Fruit fly (Drosophila melanogaster): Measurements from ENCODE around the gene CG9205.

Gene CG9205

dm6 chr3L:1023728-1024127 is 10.8 kb upstream of the CG9205 start:
- no peak for TF ChIP-seq EcR (GFP tag; optimal IDR thresholded peaks at IDR 0.05)
- TF ChIP-seq CG8478 (optimal IDR thresholded peaks at IDR 0.05): no peak
- TF ChIP-seq pan (optimal IDR thresholded peaks at IDR 0.05): no peak
- TF ChIP-seq usp (GFP tag; optimal IDR thresholded peaks at IDR 0.05): no peak
- no peak for TF ChIP-seq psq (optimal IDR thresholded peaks at IDR 0.05)
- TF ChIP-seq Dll (optimal IDR thresholded peaks at IDR 0.05): no peak

dm6 chr3L:1029610-1030284 is 4.8 kb upstream of the CG9205 start:
- TF ChIP-seq CG8478 (optimal IDR thresholded peaks at IDR 0.05) (no peak), Dll (optimal IDR thresholded peaks at IDR 0.05) (no peak), psq (optimal IDR thresholded peaks at IDR 0.05) (no peak), usp (GFP tag; optimal IDR thresholded peaks at IDR 0.05) (no peak), EcR (GFP tag; optimal IDR thresholded peaks at IDR 0.05) (no peak), pan (optimal IDR thresholded peaks at IDR 0.05) (no peak)

dm6 chr3L:1030908-1031545 is 3.5 kb upstream of the CG9205 start:
- TF ChIP-seq CG8478 (optimal IDR thresholded peaks at IDR 0.05): no peak
- no peak for TF ChIP-seq usp (GFP tag; optimal IDR thresholded peaks at IDR 0.05)
- TF ChIP-seq psq (optimal IDR thresholded peaks at IDR 0.05): no peak
- peak; percentile 79 for TF ChIP-seq pan (optimal IDR thresholded peaks at IDR 0.05)
- no peak for TF ChIP-seq Dll (optimal IDR thresholded peaks at IDR 0.05)

dm6 chr3L:1031716-1032115 is 2.8 kb upstream of the CG9205 start:
- no peak for TF ChIP-seq CG8478 (optimal IDR thresholded peaks at IDR 0.05)
- TF ChIP-seq pan (optimal IDR thresholded peaks at IDR 0.05): no peak
- TF ChIP-seq Dll (optimal IDR thresholded peaks at IDR 0.05): no peak

dm6 chr3L:1032569-1032968 is 1.9 kb upstream of the CG9205 start:
- TF ChIP-seq Dll (optimal IDR thresholded peaks at IDR 0.05) (no peak), EcR (GFP tag; optimal IDR thresholded peaks at IDR 0.05) (no peak), psq (optimal IDR thresholded peaks at IDR 0.05) (no peak), CG8478 (optimal IDR thresholded peaks at IDR 0.05) (no peak), pan (optimal IDR thresholded peaks at IDR 0.05) (no peak), usp (GFP tag; optimal IDR thresholded peaks at IDR 0.05) (no peak)

dm6 chr3L:1033688-1034087 is 809 bp upstream of the CG9205 start:
- TF ChIP-seq pan (optimal IDR thresholded peaks at IDR 0.05) (no peak), Dll (optimal IDR thresholded peaks at IDR 0.05) (no peak), usp (GFP tag; optimal IDR thresholded peaks at IDR 0.05) (no peak), CG8478 (optimal IDR thresholded peaks at IDR 0.05) (no peak), psq (optimal IDR thresholded peaks at IDR 0.05) (no peak), EcR (GFP tag; optimal IDR thresholded peaks at IDR 0.05) (no peak)

dm6 chr3L:1034887-1035260 is 377 bp downstream of the CG9205 start:
- TF ChIP-seq psq (optimal IDR thresholded peaks at IDR 0.05): no peak
- TF ChIP-seq CG8478 (optimal IDR thresholded peaks at IDR 0.05): no peak
- no peak for TF ChIP-seq pan (optimal IDR thresholded peaks at IDR 0.05)
- no peak for TF ChIP-seq EcR (GFP tag; optimal IDR thresholded peaks at IDR 0.05)
- TF ChIP-seq usp (GFP tag; optimal IDR thresholded peaks at IDR 0.05): no peak
- no peak for TF ChIP-seq Dll (optimal IDR thresholded peaks at IDR 0.05)

dm6 chr3L:1041410-1041809 is 6.9 kb downstream of the CG9205 start:
- no peak for TF ChIP-seq pan (optimal IDR thresholded peaks at IDR 0.05)
- no peak for TF ChIP-seq usp (GFP tag; optimal IDR thresholded peaks at IDR 0.05)

- TF ChIP-seq CG8478 (optimal IDR thresholded peaks at IDR 0.05) (no peak), EcR (GFP tag; optimal IDR thresholded peaks at IDR 0.05) (no peak), usp (GFP tag; optimal IDR thresholded peaks at IDR 0.05) (no peak), pan (optimal IDR thresholded peaks at IDR 0.05) (no peak), Dll (optimal IDR thresholded peaks at IDR 0.05) (no peak), psq (optimal IDR thresholded peaks at IDR 0.05) (no peak)
Observed at dm6 chr3L:1043530-1043929, 9.0 kb downstream of the CG9205 start.

- no peak for TF ChIP-seq psq (optimal IDR thresholded peaks at IDR 0.05)
- TF ChIP-seq EcR (GFP tag; optimal IDR thresholded peaks at IDR 0.05): no peak
- TF ChIP-seq usp (GFP tag; optimal IDR thresholded peaks at IDR 0.05): no peak
- TF ChIP-seq pan (optimal IDR thresholded peaks at IDR 0.05): no peak
- TF ChIP-seq Dll (optimal IDR thresholded peaks at IDR 0.05): no peak
- no peak for TF ChIP-seq CG8478 (optimal IDR thresholded peaks at IDR 0.05)
Observed at dm6 chr3L:1046436-1046835, 11.9 kb downstream of the CG9205 start.

- TF ChIP-seq CG8478 (optimal IDR thresholded peaks at IDR 0.05): no peak
- TF ChIP-seq EcR (GFP tag; optimal IDR thresholded peaks at IDR 0.05): no peak
- no peak for TF ChIP-seq Dll (optimal IDR thresholded peaks at IDR 0.05)
- TF ChIP-seq psq (optimal IDR thresholded peaks at IDR 0.05): no peak
- no peak for TF ChIP-seq pan (optimal IDR thresholded peaks at IDR 0.05)
- TF ChIP-seq usp (GFP tag; optimal IDR thresholded peaks at IDR 0.05): no peak
Observed at dm6 chr3L:1055932-1056331, 21.4 kb downstream of the CG9205 start.

- TF ChIP-seq pan (optimal IDR thresholded peaks at IDR 0.05): no peak
- no peak for TF ChIP-seq EcR (GFP tag; optimal IDR thresholded peaks at IDR 0.05)
- TF ChIP-seq psq (optimal IDR thresholded peaks at IDR 0.05): no peak
- no peak for TF ChIP-seq CG8478 (optimal IDR thresholded peaks at IDR 0.05)
- TF ChIP-seq usp (GFP tag; optimal IDR thresholded peaks at IDR 0.05): no peak
- no peak for TF ChIP-seq Dll (optimal IDR thresholded peaks at IDR 0.05)
Observed at dm6 chr3L:1062463-1062862, 28.0 kb downstream of the CG9205 start.

- no peak for TF ChIP-seq Dll (optimal IDR thresholded peaks at IDR 0.05)
- no peak for TF ChIP-seq EcR (GFP tag; optimal IDR thresholded peaks at IDR 0.05)
- TF ChIP-seq psq (optimal IDR thresholded peaks at IDR 0.05): no peak
- TF ChIP-seq pan (optimal IDR thresholded peaks at IDR 0.05): no peak
- no peak for TF ChIP-seq CG8478 (optimal IDR thresholded peaks at IDR 0.05)
- TF ChIP-seq usp (GFP tag; optimal IDR thresholded peaks at IDR 0.05): no peak
Observed at dm6 chr3L:1064381-1064780, 29.9 kb downstream of the CG9205 start.

All from whole organism.